Fruit fly (Drosophila melanogaster) whole organism, prepupa: ENCODE measurements around the gene Kaz-m1.

Experiments
- CG10669 ChIP-seq: fragments of 200-800 bp; sonication (Bioruptor generic); optimal IDR thresholded peaks from 3 replicates; lab custom pipeline; 2018; ENCODE audit warnings: missing biosample characterization, mild to moderate bottlenecking, missing genetic modification characterization, moderate library complexity
- CG11762 ChIP-seq: fragments of 200-800 bp; sonication (Bioruptor generic); optimal IDR thresholded peaks from 3 replicates; lab custom pipeline; 2016; ENCODE audit warnings: missing biosample characterization, missing genetic modification characterization; ENCODE audit not compliant: insufficient read depth
- CG11902 ChIP-seq: fragments of 200-800 bp; sonication (Bioruptor generic); optimal IDR thresholded peaks from 3 replicates; lab custom pipeline; 2016; ENCODE audit warnings: missing biosample characterization, missing genetic modification characterization
- CG15336 ChIP-seq: fragments of 200-800 bp; sonication (Bioruptor generic); IDR thresholded peaks from 2 replicates; pipeline ENCODE4 v1.3.6; 2022; ENCODE audit warnings: missing biosample characterization, missing genetic modification characterization
- CG1621 ChIP-seq: fragments of 200-800 bp; sonication (Bioruptor generic); optimal IDR thresholded peaks from 3 replicates; lab custom pipeline; 2018; ENCODE audit warnings: missing biosample characterization, mild to moderate bottlenecking, missing genetic modification characterization
- CG16779 ChIP-seq: fragments of 200-800 bp; sonication (Bioruptor generic); optimal IDR thresholded peaks from 3 replicates; lab custom pipeline; 2017; ENCODE audit warnings: missing biosample characterization, mild to moderate bottlenecking, missing genetic modification characterization
- CG32006 ChIP-seq: fragments of 200-800 bp; sonication (Bioruptor generic); optimal IDR thresholded peaks from 3 replicates; lab custom pipeline; 2017; ENCODE audit warnings: missing biosample characterization, mild to moderate bottlenecking, missing genetic modification characterization
- CG4318 ChIP-seq: fragments of 200-800 bp; sonication (Bioruptor generic); optimal IDR thresholded peaks from 3 replicates; lab custom pipeline; 2017; ENCODE audit warnings: missing biosample characterization, mild to moderate bottlenecking, missing genetic modification characterization
- CG6276 ChIP-seq: fragments of 200-800 bp; sonication (Bioruptor generic); optimal IDR thresholded peaks from 2 replicates; lab custom pipeline; 2017; ENCODE audit warnings: missing biosample characterization, mild to moderate bottlenecking, missing genetic modification characterization
- CG6792 ChIP-seq: fragments of 200-800 bp; sonication (Bioruptor generic); optimal IDR thresholded peaks from 3 replicates; lab custom pipeline; 2016; ENCODE audit warnings: missing biosample characterization, missing genetic modification characterization
- CG6808 ChIP-seq: fragments of 200-800 bp; sonication (Bioruptor generic); optimal IDR thresholded peaks from 3 replicates; lab custom pipeline; 2017; ENCODE audit warnings: missing biosample characterization, missing genetic modification characterization, mild to moderate bottlenecking, moderate library complexity, missing genetic modification reagents
- CG6854 ChIP-seq: fragments of 200-800 bp; sonication (Bioruptor generic); optimal IDR thresholded peaks from 2 replicates; lab custom pipeline; 2017; ENCODE audit warnings: missing biosample characterization, mild to moderate bottlenecking, missing genetic modification characterization
- CG7368 ChIP-seq: fragments of 200-800 bp; sonication (Bioruptor generic); optimal IDR thresholded peaks from 3 replicates; lab custom pipeline; 2016; ENCODE audit warnings: missing biosample characterization, missing genetic modification characterization
- CG8319 ChIP-seq: fragments of 200-800 bp; sonication (Bioruptor generic); optimal IDR thresholded peaks from 3 replicates; lab custom pipeline; 2016; ENCODE audit warnings: missing biosample characterization, missing genetic modification characterization
- Eip75B ChIP-seq: fragments of 200-800 bp; sonication (Bioruptor generic); optimal IDR thresholded peaks from 3 replicates; lab custom pipeline; 2016; ENCODE audit warnings: missing biosample characterization, missing genetic modification characterization
- Eip78C ChIP-seq: fragments of 200-800 bp; sonication (Bioruptor generic); peaks from one replicate; lab custom pipeline; 2016; ENCODE audit warnings: missing biosample characterization, missing genetic modification characterization
- Eip93F ChIP-seq: fragments of 200-800 bp; sonication (Bioruptor generic); optimal IDR thresholded peaks from 2 replicates; lab custom pipeline; 2016; ENCODE audit warnings: missing biosample characterization, mild to moderate bottlenecking, missing genetic modification characterization
- Ets21C ChIP-seq: fragments of 200-800 bp; sonication (Bioruptor generic); optimal IDR thresholded peaks from 3 replicates; lab custom pipeline; 2016; ENCODE audit warnings: missing biosample characterization, missing genetic modification characterization
- Ets96B ChIP-seq: fragments of 200-800 bp; optimal IDR thresholded peaks from 2 replicates; lab custom pipeline; 2019; ENCODE audit warnings: missing biosample characterization, mild to moderate bottlenecking, missing genetic modification characterization, moderate library complexity
- Gug ChIP-seq: fragments of 200-800 bp; sonication (Bioruptor generic); IDR thresholded peaks from 2 replicates; pipeline ENCODE4 v1.3.6; 2022; ENCODE audit warnings: missing biosample characterization, missing genetic modification characterization
- Hr39 ChIP-seq: fragments of 200-800 bp; sonication (Bioruptor generic); optimal IDR thresholded peaks from 2 replicates; lab custom pipeline; 2016; ENCODE audit warnings: missing biosample characterization, missing genetic modification characterization
- Hr4 ChIP-seq: fragments of 200-800 bp; sonication (Bioruptor generic); optimal IDR thresholded peaks from 3 replicates; lab custom pipeline; 2016; ENCODE audit warnings: missing biosample characterization, missing genetic modification characterization
- Met ChIP-seq: fragments of 200-800 bp; sonication (Bioruptor generic); optimal IDR thresholded peaks from 3 replicates; lab custom pipeline; 2016; ENCODE audit warnings: missing biosample characterization, missing genetic modification characterization
- OdsH ChIP-seq: fragments of 200-800 bp; sonication (Bioruptor generic); optimal IDR thresholded peaks from 3 replicates; lab custom pipeline; 2016; ENCODE audit warnings: missing biosample characterization, missing genetic modification characterization
- Sox102F ChIP-seq: fragments of 200-800 bp; sonication (Bioruptor generic); optimal IDR thresholded peaks from 2 replicates; lab custom pipeline; 2016; ENCODE audit warnings: missing biosample characterization, mild to moderate bottlenecking, missing genetic modification characterization
- Sox14 ChIP-seq: fragments of 200-800 bp; sonication (Bioruptor generic); optimal IDR thresholded peaks from 3 replicates; lab custom pipeline; 2016; ENCODE audit warnings: missing biosample characterization, missing genetic modification characterization
- Sox15 ChIP-seq: fragments of 200-800 bp; sonication (Bioruptor generic); optimal IDR thresholded peaks from 3 replicates; lab custom pipeline; 2016; ENCODE audit warnings: missing biosample characterization, missing genetic modification characterization
- acj6 ChIP-seq: fragments of 200-800 bp; sonication (Bioruptor generic); optimal IDR thresholded peaks from 3 replicates; lab custom pipeline; 2016; ENCODE audit warnings: missing biosample characterization, missing genetic modification characterization
- dac ChIP-seq: fragments of 200-800 bp; sonication (Bioruptor generic); optimal IDR thresholded peaks from 2 replicates; lab custom pipeline; 2017; ENCODE audit warnings: missing biosample characterization, mild to moderate bottlenecking, missing genetic modification characterization
- dsx ChIP-seq: fragments of 200-800 bp; optimal IDR thresholded peaks from 3 replicates; lab custom pipeline; 2019; ENCODE audit warnings: missing biosample characterization, mild to moderate bottlenecking, missing genetic modification characterization, moderate library complexity; ENCODE audit not compliant: poor library complexity, severe bottlenecking
- esn ChIP-seq: fragments of 200-800 bp; sonication (Bioruptor generic); optimal IDR thresholded peaks from 2 replicates; lab custom pipeline; 2016; ENCODE audit warnings: missing biosample characterization, mild to moderate bottlenecking, missing genetic modification characterization, moderate library complexity
- fd59A ChIP-seq: fragments of 200-800 bp; sonication (Bioruptor generic); optimal IDR thresholded peaks from 2 replicates; lab custom pipeline; 2017; ENCODE audit warnings: missing biosample characterization, mild to moderate bottlenecking, missing genetic modification characterization, missing genetic modification reagents
- lz ChIP-seq: fragments of 200-800 bp; sonication (Bioruptor generic); optimal IDR thresholded peaks from 3 replicates; lab custom pipeline; 2016; ENCODE audit warnings: missing biosample characterization, missing genetic modification characterization
- net ChIP-seq: fragments of 200-800 bp; sonication (Bioruptor generic); optimal IDR thresholded peaks from 3 replicates; lab custom pipeline; 2016; ENCODE audit warnings: missing biosample characterization, missing genetic modification characterization
- pdm3 ChIP-seq: fragments of 200-800 bp; sonication (Bioruptor generic); optimal IDR thresholded peaks from 3 replicates; lab custom pipeline; 2016; ENCODE audit warnings: missing biosample characterization, missing genetic modification characterization
- salr ChIP-seq, 2 experiments: fragments of 200-800 bp; sonication (Bioruptor generic); optimal IDR thresholded peaks; 3 replicates each; lab custom pipeline; 2016 to 2018; ENCODE audit warnings: missing biosample characterization in 2 of 2, missing genetic modification characterization in 2 of 2, mild to moderate bottlenecking in 1 of 2
- spab ChIP-seq: fragments of 200-800 bp; sonication (Bioruptor generic); optimal IDR thresholded peaks from 2 replicates; lab custom pipeline; 2017; ENCODE audit warnings: missing biosample characterization, mild to moderate bottlenecking, missing genetic modification characterization, missing genetic modification reagents

Gene Kaz-m1

dm6 chr3R:26008892-26009539 lies 5.5 kb upstream of the Kaz-m1 start (continued):
- peak; percentile 95 for TF ChIP-seq Ets21C (GFP tag; lab: Kevin White, UChicago)
- peak; percentile 96 to 97 for TF ChIP-seq salr (GFP tag; optimal IDR thresholded peaks at IDR 0.05; lab: Kevin White, UChicago)
- peak; percentile 96 for TF ChIP-seq CG11762 (GFP tag; lab: Kevin White, UChicago)
- peak; percentile 92 for TF ChIP-seq CG8319 (GFP tag; lab: Kevin White, UChicago)
- peak; percentile 82 for TF ChIP-seq CG6854 (GFP tag; lab: Kevin White, UChicago)
- TF ChIP-seq Eip93F (GFP tag; lab: Kevin White, UChicago), result peak; percentile 96
- TF ChIP-seq CG7368 (GFP tag; lab: Kevin White, UChicago), result peak; percentile 95
- peak; percentile 97 for TF ChIP-seq CG6808 (GFP tag; lab: Kevin White, UChicago)
- TF ChIP-seq CG15336 (GFP tag; lab: Robert Waterston, UW), result peak; percentile 96
- peak; percentile 97 for TF ChIP-seq OdsH (GFP tag; lab: Kevin White, UChicago)
- peak; percentile 97 for TF ChIP-seq CG6792
- peak; percentile 93 for TF ChIP-seq CG4318 (GFP tag; lab: Kevin White, UChicago)
- peak; percentile 98 for TF ChIP-seq Sox14
- TF ChIP-seq dac, result peak; percentile 91
- TF ChIP-seq Eip75B (GFP tag; lab: Kevin White, UChicago), result peak; percentile 98
- peak; percentile 93 for TF ChIP-seq Sox15 (GFP tag; lab: Kevin White, UChicago)
- peak; percentile 98 for TF ChIP-seq spab (GFP tag; lab: Kevin White, UChicago)
- TF ChIP-seq esn, result peak; percentile 98
- TF ChIP-seq CG10669 (GFP tag; lab: Kevin White, UChicago), result peak; percentile 98
- TF ChIP-seq Hr39 (GFP tag; lab: Kevin White, UChicago), result peak; percentile 98
- peak; percentile 97 for TF ChIP-seq lz (GFP tag; lab: Kevin White, UChicago)
- TF ChIP-seq CG11902 (GFP tag; lab: Kevin White, UChicago), result peak; percentile 96
- peak; percentile 97 for TF ChIP-seq dsx (GFP tag; lab: Kevin White, UChicago)
- TF ChIP-seq Hr4 (GFP tag; lab: Kevin White, UChicago), result peak; percentile 98
- peak; percentile 99 for TF ChIP-seq Ets96B
- peak; percentile 99 for TF ChIP-seq Met
- peak; percentile 98 for TF ChIP-seq pdm3 (GFP tag; lab: Kevin White, UChicago)
- TF ChIP-seq Sox102F, result peak; percentile 98
- peak; percentile 100 for TF ChIP-seq Eip78C (GFP tag; lab: Kevin White, UChicago)
- TF ChIP-seq fd59A (GFP tag; lab: Kevin White, UChicago), result peak; percentile 98
- peak; percentile 93 for TF ChIP-seq CG6276 (GFP tag; lab: Kevin White, UChicago)
- peak; percentile 96 for TF ChIP-seq net (GFP tag; lab: Kevin White, UChicago)
- TF ChIP-seq CG1621 (tag; lab: Kevin White, UChicago), result peak; percentile 96
- TF ChIP-seq CG32006 (GFP tag; lab: Kevin White, UChicago), result peak; percentile 97
- peak; percentile 98 for TF ChIP-seq acj6 (GFP tag; lab: Kevin White, UChicago)

- TF ChIP-seq esn, result no peak
- no peak for TF ChIP-seq CG16779 (tag; lab: Kevin White, UChicago)
- peak; percentile 36 for TF ChIP-seq Eip78C (GFP tag; lab: Kevin White, UChicago)
- no peak for TF ChIP-seq Gug (GFP tag; lab: Robert Waterston, UW)
- no peak for TF ChIP-seq Ets21C (GFP tag; lab: Kevin White, UChicago)
Measured at dm6 chr3R:26009766-26010414, 4.6 kb upstream of the Kaz-m1 start.
